Fruit fly (Drosophila melanogaster): ENCODE results near the gene CG8360.

CG8360 gene

dm6 chr2L:8212666-8213270 lies at the start of gene CG8360, which contains the start of gene CG8372 (continued):
- TF ChIP-seq gcm (GFP tag; optimal IDR thresholded peaks at IDR 0.05), result peak; percentile 98
- peak; percentile 99 for TF ChIP-seq HmgD (GFP tag; optimal IDR thresholded peaks at IDR 0.05)
- TF ChIP-seq otp (GFP tag; IDR thresholded peaks at IDR 0.05), result peak; percentile 99
- peak; percentile 96 for TF ChIP-seq nerfin-1 (tag; optimal IDR thresholded peaks at IDR 0.05)
- peak; percentile 97 for TF ChIP-seq CG1603 (tag; optimal IDR thresholded peaks at IDR 0.05)
- peak; percentile 97 for TF ChIP-seq Usf (GFP tag; optimal IDR thresholded peaks at IDR 0.05)
- TF ChIP-seq Nf-YB (GFP tag; optimal IDR thresholded peaks at IDR 0.05), result peak; percentile 88
- TF ChIP-seq lola (GFP tag; optimal IDR thresholded peaks at IDR 0.05), result peak in 1 of 3 experiments; percentile 98
- TF ChIP-seq hbn (GFP tag; IDR thresholded peaks at IDR 0.05; ENCODE audit: partially characterized antibody), result no peak; the same call in 1 of the 2 replicates
- peak; percentile 84 for TF ChIP-seq Deaf1 (tag; optimal IDR thresholded peaks at IDR 0.05)
- TF ChIP-seq CG14860 (GFP tag; IDR thresholded peaks at IDR 0.05; ENCODE audit: partially characterized antibody), result no peak
- TF ChIP-seq dati (GFP tag; IDR thresholded peaks at IDR 0.05), result peak; percentile 99
- TF ChIP-seq bowl (GFP tag; IDR thresholded peaks at IDR 0.05), result peak; percentile 97
- TF ChIP-seq ato (GFP tag; IDR thresholded peaks at IDR 0.05; ENCODE audit: partially characterized antibody), result peak; percentile 44; the same call in 1 of the 2 replicates
- TF ChIP-seq CG4617 (GFP tag; optimal IDR thresholded peaks at IDR 0.05; ENCODE audit: borderline replicate concordance), result peak; percentile 99
- TF ChIP-seq Elba2 (GFP tag; optimal IDR thresholded peaks at IDR 0.05), result peak; percentile 99
- TF ChIP-seq CG3726 (GFP tag; IDR thresholded peaks at IDR 0.05), result peak; percentile 98
- peak; percentile 61 to 77 for TF ChIP-seq insv (GFP tag; optimal IDR thresholded peaks at IDR 0.05)
- TF ChIP-seq gsb-n (tag; optimal IDR thresholded peaks at IDR 0.05), result peak; percentile 95
- TF ChIP-seq CG12299 (tag; optimal IDR thresholded peaks at IDR 0.05), result peak; percentile 97
- TF ChIP-seq CG7271 (tag; optimal IDR thresholded peaks at IDR 0.05), result peak; percentile 96
- peak; percentile 65 for TF ChIP-seq Sin3A (optimal IDR thresholded peaks at IDR 0.05)
- TF ChIP-seq GATAe (GFP tag; conservative IDR thresholded peaks at IDR 0.05), result peak; percentile 98
- TF ChIP-seq CG31224 (GFP tag; IDR thresholded peaks at IDR 0.05), result peak; percentile 97
- TF ChIP-seq Sox102F (GFP tag; optimal IDR thresholded peaks at IDR 0.05), result peak; percentile 98
- TF ChIP-seq dan (GFP tag; IDR thresholded peaks at IDR 0.05), result peak; percentile 96
- TF ChIP-seq CG10321 (GFP tag; IDR thresholded peaks at IDR 0.05), result peak; percentile 88
- TF ChIP-seq so (GFP tag; IDR thresholded peaks at IDR 0.05), result peak; percentile 99
- peak; percentile 99 for TF ChIP-seq CG10462 (GFP tag; optimal IDR thresholded peaks at IDR 0.05)
- peak; percentile 100 for TF ChIP-seq sens (GFP tag)
- TF ChIP-seq Doc3 (GFP tag; IDR thresholded peaks at IDR 0.05; ENCODE audit: partially characterized antibody), result peak; percentile 22; the same call in 1 of the 3 replicates
- TF ChIP-seq CG18262 (tag; optimal IDR thresholded peaks at IDR 0.05), result peak; percentile 98
- TF ChIP-seq onecut (GFP tag; IDR thresholded peaks at IDR 0.05), result peak; percentile 96
- TF ChIP-seq CG9609 (GFP tag; optimal IDR thresholded peaks at IDR 0.05), result peak; percentile 99
- TF ChIP-seq CG12391 (tag; optimal IDR thresholded peaks at IDR 0.05), result peak; percentile 99
- peak; percentile 96 for TF ChIP-seq Sox100B (GFP tag; optimal IDR thresholded peaks at IDR 0.05)
- peak; percentile 98 for TF ChIP-seq nom (GFP tag; optimal IDR thresholded peaks at IDR 0.05)
- peak; percentile 99 for TF ChIP-seq Atf3 (GFP tag; optimal IDR thresholded peaks at IDR 0.05)
- TF ChIP-seq jing (GFP tag; optimal IDR thresholded peaks at IDR 0.05), result peak; percentile 99
- TF ChIP-seq grn (GFP tag; optimal IDR thresholded peaks at IDR 0.05), result peak; percentile 92
- peak; percentile 99 for TF ChIP-seq CG4404 (GFP tag; IDR thresholded peaks at IDR 0.05)
- TF ChIP-seq sima (GFP tag; optimal IDR thresholded peaks at IDR 0.05), result peak; percentile 95
- TF ChIP-seq CG10543 (GFP tag; optimal IDR thresholded peaks at IDR 0.05), result peak; percentile 98
- TF ChIP-seq MBD-R2 (GFP tag; IDR thresholded peaks at IDR 0.05), result peak; percentile 100
- TF ChIP-seq Hey (tag; optimal IDR thresholded peaks at IDR 0.05), result peak; percentile 93
- TF ChIP-seq bigmax (GFP tag; optimal IDR thresholded peaks at IDR 0.05), result peak; percentile 76
- peak; percentile 99 for TF ChIP-seq shn (GFP tag; optimal IDR thresholded peaks at IDR 0.05)
- peak; percentile 91 for TF ChIP-seq CG2116 (GFP tag; optimal IDR thresholded peaks at IDR 0.05)
- TF ChIP-seq Antp (GFP tag; optimal IDR thresholded peaks at IDR 0.05), result peak; percentile 99
- TF ChIP-seq ham (GFP tag; IDR thresholded peaks at IDR 0.05), result peak; percentile 93
